Fruit fly (Drosophila melanogaster) whole organism, embryonic: ENCODE measurements around the gene DCTN6-p27.

Experiments used
- Ada2b ChIP-seq: fragments of 200-800 bp; sonication (Bioruptor generic); IDR thresholded peaks from 2 replicates; pipeline ENCODE4 v1.3.6; 2022; ENCODE audit warnings: missing biosample characterization, missing genetic modification characterization
- B-H2 ChIP-seq: fragments of 200-800 bp; sonication (Bioruptor generic); optimal IDR thresholded peaks from 2 replicates; lab custom pipeline; 2018; ENCODE audit warnings: missing biosample characterization, mild to moderate bottlenecking, missing genetic modification characterization
- BEAF-32 ChIP-seq: fragments of 200-800 bp; sonication (Bioruptor generic); optimal IDR thresholded peaks from 3 replicates; lab custom pipeline; 2017; ENCODE audit warnings: missing biosample characterization, missing genetic modification characterization, mild to moderate bottlenecking, moderate library complexity, missing genetic modification reagents
- Blimp-1 ChIP-seq: fragments of 200-800 bp; sonication (Bioruptor generic); optimal IDR thresholded peaks from 3 replicates; lab custom pipeline; 2018; ENCODE audit warnings: missing biosample characterization, missing genetic modification characterization, mild to moderate bottlenecking, moderate library complexity, missing genetic modification reagents
- CG10979 ChIP-seq: fragments of 200-800 bp; sonication (Bioruptor generic); optimal IDR thresholded peaks from 2 replicates; lab custom pipeline; 2018; ENCODE audit warnings: missing biosample characterization, mild to moderate bottlenecking, missing genetic modification characterization, moderate library complexity
- CG11093 ChIP-seq: fragments of 200-800 bp; sonication (Bioruptor generic); IDR thresholded peaks from 3 replicates; pipeline ENCODE4 v1.3.6; 2022; ENCODE audit warnings: missing biosample characterization, missing genetic modification characterization
- CG15479 ChIP-seq: fragments of 200-800 bp; sonication (Bioruptor generic); optimal IDR thresholded peaks from 3 replicates; lab custom pipeline; 2019; ENCODE audit warnings: missing biosample characterization, mild to moderate bottlenecking, missing genetic modification characterization, moderate library complexity
- CG2120 ChIP-seq: fragments of 200-800 bp; sonication (Bioruptor generic); optimal IDR thresholded peaks from 3 replicates; lab custom pipeline; 2016; ENCODE audit warnings: missing biosample characterization, missing genetic modification characterization
- CG2678 ChIP-seq: fragments of 200-800 bp; sonication (Bioruptor generic); optimal IDR thresholded peaks from 3 replicates; lab custom pipeline; 2019; ENCODE audit warnings: missing biosample characterization, mild to moderate bottlenecking, missing genetic modification characterization, moderate library complexity
- CG2712 ChIP-seq: fragments of 200-800 bp; optimal IDR thresholded peaks from 3 replicates; lab custom pipeline; 2019; ENCODE audit warnings: missing biosample characterization, mild to moderate bottlenecking, missing genetic modification characterization, moderate library complexity
- CG33213 ChIP-seq: fragments of 200-800 bp; sonication (Bioruptor generic); optimal IDR thresholded peaks from 3 replicates; lab custom pipeline; 2016; ENCODE audit warnings: missing biosample characterization, missing genetic modification characterization
- CG3726 ChIP-seq: fragments of 200-800 bp; sonication (Bioruptor generic); IDR thresholded peaks from 3 replicates; pipeline ENCODE4, ENCODE4 v1.3.6; 2022; ENCODE audit warnings: missing biosample characterization, missing genetic modification characterization
- CG3838 ChIP-seq: fragments of 200-800 bp; sonication (Bioruptor generic); optimal IDR thresholded peaks from 3 replicates; lab custom pipeline; 2016; ENCODE audit warnings: missing biosample characterization, missing genetic modification characterization
- CG4328 ChIP-seq: fragments of 200-800 bp; sonication (Bioruptor generic); optimal IDR thresholded peaks from 3 replicates; lab custom pipeline; 2017; ENCODE audit warnings: missing biosample characterization, missing genetic modification reagents, missing genetic modification characterization
- CG4424 ChIP-seq: fragments of 200-800 bp; sonication (Bioruptor generic); optimal IDR thresholded peaks from 3 replicates; lab custom pipeline; 2016; ENCODE audit warnings: missing biosample characterization, missing genetic modification characterization
- CG4617 ChIP-seq: fragments of 200-800 bp; sonication (Bioruptor generic); optimal IDR thresholded peaks from 3 replicates; lab custom pipeline; 2016; ENCODE audit warnings: missing biosample characterization, missing genetic modification characterization, borderline replicate concordance
- CG7839 ChIP-seq: fragments of 200-800 bp; sonication (Bioruptor generic); optimal IDR thresholded peaks from 3 replicates; lab custom pipeline; 2018; ENCODE audit warnings: missing biosample characterization, mild to moderate bottlenecking, missing genetic modification characterization, moderate library complexity
- Drgx ChIP-seq: fragments of 200-800 bp; sonication (Bioruptor generic); IDR thresholded peaks from 2 replicates; pipeline ENCODE4 v1.3.6; 2022; ENCODE audit warnings: missing biosample characterization, missing genetic modification characterization
- Ets65A ChIP-seq: fragments of 200-800 bp; sonication (Bioruptor generic); peaks from one replicate; lab custom pipeline; 2016; ENCODE audit warnings: missing biosample characterization, missing genetic modification characterization
- Fer2 ChIP-seq: fragments of 200-800 bp; sonication (Bioruptor generic); optimal IDR thresholded peaks from 2 replicates; lab custom pipeline; 2018; ENCODE audit warnings: missing biosample characterization, mild to moderate bottlenecking, missing genetic modification characterization, moderate library complexity
- H2.0 ChIP-seq: fragments of 200-800 bp; sonication (Bioruptor generic); IDR thresholded peaks from 2 replicates; pipeline ENCODE4 v1.3.6; 2022; ENCODE audit warnings: missing biosample characterization, missing genetic modification characterization
- Mes4 ChIP-seq: fragments of 200-800 bp; sonication (Bioruptor generic); optimal IDR thresholded peaks from 2 replicates; lab custom pipeline; 2016; ENCODE audit warnings: missing biosample characterization, missing genetic modification characterization
- Mrtf ChIP-seq: fragments of 200-800 bp; sonication (Bioruptor generic); IDR thresholded peaks from 3 replicates; pipeline ENCODE4 v1.3.6; 2022; ENCODE audit warnings: missing biosample characterization, missing genetic modification characterization
- NC2α ChIP-seq: fragments of 200-800 bp; sonication (Bioruptor generic); optimal IDR thresholded peaks from 2 replicates; lab custom pipeline; 2016; ENCODE audit warnings: missing biosample characterization, missing genetic modification characterization
- Ravus ChIP-seq: fragments of 200-800 bp; sonication (Bioruptor generic); IDR thresholded peaks from 2 replicates; pipeline ENCODE4 v1.3.6; 2022; ENCODE audit warnings: missing biosample characterization, missing genetic modification characterization
- Sry-β ChIP-seq: fragments of 200-800 bp; sonication (Bioruptor generic); optimal IDR thresholded peaks from 2 replicates; lab custom pipeline; 2018; ENCODE audit warnings: missing biosample characterization, mild to moderate bottlenecking, missing genetic modification characterization, moderate library complexity
- ab ChIP-seq: fragments of 200-800 bp; sonication (Bioruptor generic); optimal IDR thresholded peaks from 2 replicates; lab custom pipeline; 2016; ENCODE audit warnings: missing biosample characterization, missing genetic modification characterization
- al ChIP-seq: fragments of 200-800 bp; sonication (Bioruptor generic); IDR thresholded peaks from 2 replicates; pipeline ENCODE4 v1.3.6; 2022; ENCODE audit warnings: missing biosample characterization, missing genetic modification characterization
- ash1 ChIP-seq: fragments of 200-800 bp; sonication (Bioruptor generic); optimal IDR thresholded peaks from 2 replicates; lab custom pipeline; 2018; ENCODE audit warnings: missing biosample characterization, mild to moderate bottlenecking, missing genetic modification characterization
- btn ChIP-seq: fragments of 200-800 bp; sonication (Bioruptor generic); optimal IDR thresholded peaks from 2 replicates; lab custom pipeline; 2016; ENCODE audit warnings: missing biosample characterization, missing genetic modification characterization
- cato ChIP-seq: fragments of 200-800 bp; sonication (Bioruptor generic); optimal IDR thresholded peaks from 2 replicates; lab custom pipeline; 2016; ENCODE audit warnings: missing biosample characterization, missing genetic modification characterization, borderline replicate concordance
- chinmo ChIP-seq: fragments of 200-800 bp; sonication (Bioruptor generic); IDR thresholded peaks from 4 replicates; pipeline ENCODE4 v1.3.6; 2022; ENCODE audit warnings: missing biosample characterization, missing genetic modification characterization; ENCODE audit not compliant: partially characterized antibody
- crol ChIP-seq: fragments of 200-800 bp; sonication (Bioruptor generic); IDR thresholded peaks from 2 replicates; pipeline ENCODE4 v1.3.6; 2022; ENCODE audit warnings: missing biosample characterization, missing genetic modification characterization
- dati ChIP-seq: fragments of 200-800 bp; sonication (Bioruptor generic); IDR thresholded peaks from 2 replicates; pipeline ENCODE4 v1.3.6; 2022; ENCODE audit warnings: missing biosample characterization, missing genetic modification characterization
- esg ChIP-seq: fragments of 200-800 bp; sonication (Bioruptor generic); conservative IDR thresholded peaks from 2 replicates; pipeline ENCODE4 v1.3.6; 2022; ENCODE audit warnings: missing biosample characterization, missing genetic modification characterization
- eve ChIP-seq, 2 experiments: fragments of >200 bp; optimal IDR thresholded peaks; 2 replicates each; lab custom pipeline; 2017; ENCODE audit warnings: missing biosample characterization in 2 of 2, missing genetic modification characterization in 2 of 2
- exex ChIP-seq: fragments of 200-800 bp; sonication (Bioruptor generic); optimal IDR thresholded peaks from 4 replicates; lab custom pipeline; 2018; ENCODE audit warnings: missing biosample characterization, mild to moderate bottlenecking, missing genetic modification characterization, moderate library complexity
- gem ChIP-seq: fragments of 200-800 bp; sonication (Bioruptor generic); optimal IDR thresholded peaks from 2 replicates; lab custom pipeline; 2019; ENCODE audit warnings: missing biosample characterization, mild to moderate bottlenecking, missing genetic modification characterization, moderate library complexity
- kay ChIP-seq: fragments of 200-800 bp; sonication (Bioruptor generic); optimal IDR thresholded peaks from 2 replicates; lab custom pipeline; 2016; ENCODE audit warnings: missing biosample characterization, missing genetic modification characterization
- lab ChIP-seq: fragments of 200-800 bp; sonication (Bioruptor generic); optimal IDR thresholded peaks from 3 replicates; lab custom pipeline; 2017; ENCODE audit warnings: missing biosample characterization, missing genetic modification characterization, mild to moderate bottlenecking, moderate library complexity, missing genetic modification reagents
- lbe ChIP-seq: fragments of 200-800 bp; sonication (Bioruptor generic); optimal IDR thresholded peaks from 2 replicates; lab custom pipeline; 2016; ENCODE audit warnings: missing biosample characterization, mild to moderate bottlenecking, missing genetic modification characterization
- lilli ChIP-seq: fragments of 200-800 bp; sonication (Bioruptor generic); optimal IDR thresholded peaks from 3 replicates; lab custom pipeline; 2016; ENCODE audit warnings: missing biosample characterization, missing genetic modification characterization
- lmd ChIP-seq: fragments of 200-800 bp; sonication (Bioruptor generic); IDR thresholded peaks from 2 replicates; pipeline ENCODE4 v1.3.6; 2022; ENCODE audit warnings: missing biosample characterization, missing genetic modification characterization
- pan ChIP-seq, 4 experiments: fragments of >200 bp in 3 of 4; fragments of 200-800 bp in 1 of 4; sonication (Bioruptor generic) in 1 of 4; optimal IDR thresholded peaks in 3 of 4; IDR thresholded peaks in 1 of 4; 2 replicates each; pipeline versions ENCODE4 v1.3.6 to Lab custom; 2017 to 2022; ENCODE audit warnings: missing biosample characterization in 2 of 4, missing genetic modification characterization in 2 of 4, mixed read lengths in 1 of 4
- sens ChIP-seq: fragments of 200-800 bp; sonication (Bioruptor generic); peaks from one replicate; lab custom pipeline; 2016; ENCODE audit warnings: missing biosample characterization, missing genetic modification characterization
- sima ChIP-seq: fragments of 200-800 bp; sonication (Bioruptor generic); optimal IDR thresholded peaks from 2 replicates; lab custom pipeline; 2016; ENCODE audit warnings: missing biosample characterization, missing genetic modification characterization
- stc ChIP-seq: fragments of 200-800 bp; sonication (Bioruptor generic); IDR thresholded peaks from 2 replicates; pipeline ENCODE4 v1.3.6; 2022; ENCODE audit warnings: missing biosample characterization, missing genetic modification characterization
- tgo ChIP-seq: fragments of 200-800 bp; sonication (Bioruptor generic); IDR thresholded peaks from 3 replicates; pipeline ENCODE4 v1.3.6; 2022; ENCODE audit warnings: missing biosample characterization, missing genetic modification characterization
- unpg ChIP-seq: fragments of 200-800 bp; sonication (Bioruptor generic); optimal IDR thresholded peaks from 3 replicates; lab custom pipeline; 2018; ENCODE audit warnings: missing biosample characterization, mild to moderate bottlenecking, missing genetic modification characterization, moderate library complexity
- vvl ChIP-seq: fragments of 200-800 bp; sonication (Bioruptor generic); IDR thresholded peaks from 2 replicates; pipeline ENCODE4 v1.3.6; 2022; ENCODE audit warnings: missing biosample characterization, missing genetic modification characterization

Gene DCTN6-p27

DNA sequence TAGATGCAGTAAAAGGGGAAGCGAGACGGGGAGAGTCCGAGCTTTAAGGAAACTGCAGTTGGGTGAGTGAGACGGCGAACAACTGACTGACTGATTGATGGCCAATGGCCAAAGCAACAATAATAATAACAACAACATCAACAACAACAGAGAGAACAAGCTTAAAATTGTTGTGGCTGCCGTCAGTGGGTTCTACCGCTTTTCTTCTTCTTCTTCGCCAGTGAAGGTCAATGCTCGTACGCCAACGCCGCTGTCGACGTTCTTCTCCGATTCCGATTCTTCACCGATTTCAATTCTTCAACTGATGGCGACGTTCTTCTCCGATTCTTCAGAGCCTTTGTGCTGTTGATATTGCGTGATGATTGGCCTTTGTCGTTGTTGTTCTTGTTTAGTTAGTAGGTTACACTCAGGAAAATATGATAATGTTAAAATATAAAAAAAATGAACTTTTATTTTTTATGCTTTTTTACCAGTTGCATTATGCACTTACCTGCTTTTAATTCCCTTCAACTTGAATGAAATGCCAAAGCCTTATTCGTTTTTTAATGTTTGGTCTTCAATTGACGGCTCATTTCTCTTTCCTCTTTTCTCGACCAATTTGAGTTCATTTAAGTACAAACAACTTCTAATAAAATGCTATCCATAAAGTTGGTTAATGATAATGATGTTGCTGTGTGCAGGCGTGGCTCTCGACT lies 10.2 kb downstream of the DCTN6-p27 start (continued):
- TF ChIP-seq H2.0 (GFP tag; lab: Robert Waterston, UW) (no peak), tgo (GFP tag; lab: Robert Waterston, UW) (no peak), NC2α (GFP tag; lab: Kevin White, UChicago) (no peak), BEAF-32 (GFP tag; lab: Kevin White, UChicago) (no peak), ash1 (GFP tag; lab: Kevin White, UChicago) (no peak), CG33213 (GFP tag; lab: Kevin White, UChicago) (no peak), eve (GFP tag; optimal IDR thresholded peaks at IDR 0.05; lab: Kevin White, UChicago) (peak in 1 of 2 experiments; percentile 35), Fer2 (tag; lab: Kevin White, UChicago) (no peak), cato (GFP tag; lab: Kevin White, UChicago) (no peak), Mes4 (GFP tag; lab: Kevin White, UChicago) (no peak), ab (GFP tag; lab: Kevin White, UChicago) (no peak), Sry-β (GFP tag; lab: Kevin White, UChicago) (no peak), pan (optimal IDR thresholded peaks at IDR 0.05; lab: Kevin White, UChicago) (no peak), pan (GFP tag; optimal IDR thresholded peaks at IDR 0.05 in 1 of 2, IDR thresholded peaks at IDR 0.05 in 1 of 2) (no peak), Drgx (GFP tag; lab: Robert Waterston, UW) (peak; percentile 40), al (GFP tag; lab: Robert Waterston, UW) (no peak), sima (GFP tag; lab: Kevin White, UChicago) (no peak), crol (GFP tag; lab: Robert Waterston, UW) (no peak), CG2120 (peak; percentile 34), chinmo (GFP tag; lab: Robert Waterston, UW) (peak; percentile 85), B-H2 (GFP tag; lab: Kevin White, UChicago) (no peak), dati (GFP tag; lab: Robert Waterston, UW) (no peak), sens (GFP tag; lab: Kevin White, UChicago) (peak; percentile 83), CG3726 (GFP tag; lab: Robert Waterston, UW) (no peak), CG7839 (peak; percentile 22), exex (tag; lab: Kevin White, UChicago) (no peak), lab (GFP tag; lab: Kevin White, UChicago) (no peak), vvl (GFP tag; lab: Robert Waterston, UW) (peak; percentile 13; the same call in 1 of the 2 replicates), CG15479 (GFP tag; lab: Kevin White, UChicago) (no peak), unpg (peak; percentile 19), CG2678 (tag; lab: Kevin White, UChicago) (peak; percentile 16), kay (GFP tag; lab: Kevin White, UChicago) (no peak), CG2712 (peak; percentile 21), btn (no peak), CG4424 (GFP tag; lab: Kevin White, UChicago) (no peak), Mrtf (GFP tag; lab: Robert Waterston, UW) (no peak), gem (peak; percentile 53), lbe (GFP tag; lab: Kevin White, UChicago) (peak; percentile 58), CG4328 (GFP tag; lab: Kevin White, UChicago) (no peak), Ets65A (GFP tag; lab: Kevin White, UChicago) (no peak), Ravus (GFP tag; lab: Robert Waterston, UW) (no peak), lilli (GFP tag; lab: Kevin White, UChicago) (peak; percentile 41), esg (no peak), CG11093 (GFP tag; lab: Robert Waterston, UW) (no peak), lmd (GFP tag; lab: Robert Waterston, UW) (no peak), Ada2b (no peak), CG4617 (GFP tag; lab: Kevin White, UChicago) (no peak), CG10979 (tag; lab: Kevin White, UChicago) (peak; percentile 27), CG3838 (GFP tag; lab: Kevin White, UChicago) (no peak), Blimp-1 (peak; percentile 37), stc (GFP tag; lab: Robert Waterston, UW) (no peak)
